Fruit fly (Drosophila melanogaster) whole organism, embryonic: ENCODE data around the gene CG11674.

Experiments
- Abd-B ChIP-seq: fragments of 200-800 bp; sonication (Bioruptor generic); optimal IDR thresholded peaks from 2 replicates; lab custom pipeline; 2018; ENCODE audit warnings: missing biosample characterization, mild to moderate bottlenecking, missing genetic modification characterization, moderate library complexity
- Aef1 ChIP-seq: fragments of 200-800 bp; sonication (Bioruptor generic); IDR thresholded peaks from 3 replicates; pipeline ENCODE4 v1.3.6; 2022; ENCODE audit warnings: missing biosample characterization, missing genetic modification characterization
- Atf3 ChIP-seq: fragments of 200-800 bp; sonication (Bioruptor generic); optimal IDR thresholded peaks from 3 replicates; lab custom pipeline; 2016; ENCODE audit warnings: missing biosample characterization, missing genetic modification characterization
- Bdp1 ChIP-seq: fragments of 200-800 bp; sonication (Bioruptor generic); optimal IDR thresholded peaks from 3 replicates; lab custom pipeline; 2016; ENCODE audit warnings: missing biosample characterization, missing genetic modification characterization
- Bgb ChIP-seq: fragments of 200-800 bp; sonication (Bioruptor generic); IDR thresholded peaks from 2 replicates; pipeline ENCODE4 v1.3.6; 2022; ENCODE audit warnings: missing biosample characterization, missing genetic modification characterization; ENCODE audit not compliant: partially characterized antibody
- Bteb2 ChIP-seq: fragments of 200-800 bp; sonication (Bioruptor generic); optimal IDR thresholded peaks from 2 replicates; lab custom pipeline; 2016; ENCODE audit warnings: missing biosample characterization, missing genetic modification characterization
- CG10274 ChIP-seq: fragments of 200-800 bp; sonication (Bioruptor generic); optimal IDR thresholded peaks from 3 replicates; lab custom pipeline; 2017; ENCODE audit warnings: missing biosample characterization, mild to moderate bottlenecking, missing genetic modification characterization
- CG10543 ChIP-seq: fragments of 200-800 bp; sonication (Bioruptor generic); optimal IDR thresholded peaks from 3 replicates; lab custom pipeline; 2017; ENCODE audit warnings: missing biosample characterization, mild to moderate bottlenecking, missing genetic modification characterization, moderate library complexity
- CG10565 ChIP-seq: fragments of 200-800 bp; sonication (Bioruptor generic); optimal IDR thresholded peaks from 3 replicates; lab custom pipeline; 2016; ENCODE audit warnings: missing biosample characterization, mild to moderate bottlenecking, missing genetic modification characterization
- CG11504 ChIP-seq: fragments of 200-800 bp; sonication (Bioruptor generic); optimal IDR thresholded peaks from 3 replicates; lab custom pipeline; 2019; ENCODE audit warnings: missing biosample characterization, mild to moderate bottlenecking, missing genetic modification characterization, moderate library complexity
- CG15073 ChIP-seq: fragments of 200-800 bp; sonication (Bioruptor generic); optimal IDR thresholded peaks from 2 replicates; lab custom pipeline; 2016; ENCODE audit warnings: missing biosample characterization, missing genetic modification characterization
- CG1529 ChIP-seq: fragments of 200-800 bp; sonication (Bioruptor generic); optimal IDR thresholded peaks from 3 replicates; lab custom pipeline; 2018; ENCODE audit warnings: missing biosample characterization, missing genetic modification characterization
- CG15696 ChIP-seq: fragments of 200-800 bp; sonication (Bioruptor generic); optimal IDR thresholded peaks from 2 replicates; lab custom pipeline; 2019; ENCODE audit warnings: missing biosample characterization, mild to moderate bottlenecking, missing genetic modification characterization, moderate library complexity
- CG16863 ChIP-seq: fragments of 200-800 bp; sonication (Bioruptor generic); optimal IDR thresholded peaks from 3 replicates; lab custom pipeline; 2016; ENCODE audit warnings: missing biosample characterization, missing genetic modification characterization
- CG17612 ChIP-seq: fragments of 200-800 bp; sonication (Bioruptor generic); IDR thresholded peaks from 2 replicates; pipeline ENCODE4 v1.3.6; 2022; ENCODE audit warnings: missing biosample characterization, missing genetic modification characterization
- CG1832 ChIP-seq: fragments of 200-800 bp; sonication (Bioruptor generic); optimal IDR thresholded peaks from 2 replicates; lab custom pipeline; 2017; ENCODE audit warnings: missing biosample characterization, mild to moderate bottlenecking, missing genetic modification characterization, inconsistent platforms
- CG2889 ChIP-seq: fragments of 200-800 bp; sonication (Bioruptor generic); IDR thresholded peaks from 3 replicates; pipeline ENCODE4 v1.3.6; 2022; ENCODE audit warnings: missing biosample characterization, missing genetic modification characterization
- CG31224 ChIP-seq: fragments of 200-800 bp; sonication (Bioruptor generic); IDR thresholded peaks from 2 replicates; pipeline ENCODE4 v1.3.6; 2022; ENCODE audit warnings: missing biosample characterization, missing genetic modification characterization
- CG34376 ChIP-seq: fragments of 200-800 bp; sonication (Bioruptor generic); optimal IDR thresholded peaks from 2 replicates; lab custom pipeline; 2018; ENCODE audit warnings: missing biosample characterization, mild to moderate bottlenecking, missing genetic modification characterization
- CG4730 ChIP-seq: fragments of 200-800 bp; sonication (Bioruptor generic); IDR thresholded peaks from 2 replicates; pipeline ENCODE4 v1.3.6; 2022; ENCODE audit warnings: missing biosample characterization, missing genetic modification characterization
- CG7987 ChIP-seq: fragments of 200-800 bp; sonication (Bioruptor generic); optimal IDR thresholded peaks from 2 replicates; lab custom pipeline; 2018; ENCODE audit warnings: missing biosample characterization, mild to moderate bottlenecking, missing genetic modification characterization, moderate library complexity
- CG9797 ChIP-seq: fragments of 200-800 bp; sonication (Bioruptor generic); optimal IDR thresholded peaks from 3 replicates; lab custom pipeline; 2018; ENCODE audit warnings: missing biosample characterization, mild to moderate bottlenecking, missing genetic modification characterization
- CG9817 ChIP-seq: fragments of 200-800 bp; sonication (Bioruptor generic); optimal IDR thresholded peaks from 2 replicates; lab custom pipeline; 2018; ENCODE audit warnings: missing biosample characterization, mild to moderate bottlenecking, missing genetic modification characterization, moderate library complexity
- Chrac-16 ChIP-seq: fragments of 200-800 bp; sonication (Bioruptor generic); optimal IDR thresholded peaks from 3 replicates; lab custom pipeline; 2016; ENCODE audit warnings: missing biosample characterization, missing genetic modification characterization
- Doc3 ChIP-seq: fragments of 200-800 bp; sonication (Bioruptor generic); IDR thresholded peaks from 3 replicates; pipeline ENCODE4 v1.3.6; 2022; ENCODE audit warnings: missing biosample characterization, missing genetic modification characterization; ENCODE audit not compliant: partially characterized antibody
- Elba2 ChIP-seq: fragments of 200-800 bp; sonication (Bioruptor generic); optimal IDR thresholded peaks from 3 replicates; lab custom pipeline; 2016; ENCODE audit warnings: missing biosample characterization, missing genetic modification characterization
- Fer3 ChIP-seq: fragments of 200-800 bp; sonication (Bioruptor generic); optimal IDR thresholded peaks from 2 replicates; lab custom pipeline; 2018; ENCODE audit warnings: missing biosample characterization, mild to moderate bottlenecking, missing genetic modification characterization, moderate library complexity
- Jarid2 ChIP-seq: fragments of 200-800 bp; sonication (Bioruptor generic); optimal IDR thresholded peaks from 3 replicates; lab custom pipeline; 2017; ENCODE audit warnings: mild to moderate bottlenecking, missing biosample characterization, missing genetic modification reagents, missing genetic modification characterization
- Lim3 ChIP-seq: fragments of 200-800 bp; sonication (Bioruptor generic); IDR thresholded peaks from 2 replicates; pipeline ENCODE4 v1.3.6; 2022; ENCODE audit warnings: missing biosample characterization, missing genetic modification characterization
- NfI ChIP-seq: fragments of 200-800 bp; sonication (Bioruptor generic); optimal IDR thresholded peaks from 3 replicates; lab custom pipeline; 2018; ENCODE audit warnings: missing biosample characterization, mild to moderate bottlenecking, missing genetic modification characterization, moderate library complexity
- Pdp1 ChIP-seq, 2 experiments: fragments of 200-800 bp; sonication (Bioruptor generic); optimal IDR thresholded peaks; 3 replicates each; lab custom pipeline; 2016; ENCODE audit warnings: missing biosample characterization in 2 of 2, missing genetic modification characterization in 2 of 2, mild to moderate bottlenecking in 1 of 2, moderate library complexity in 1 of 2
- Scr ChIP-seq: fragments of 200-800 bp; sonication (Bioruptor generic); IDR thresholded peaks from 2 replicates; pipeline ENCODE4 v1.3.6; 2022; ENCODE audit warnings: missing biosample characterization, missing genetic modification characterization; ENCODE audit not compliant: partially characterized antibody
- Ssrp ChIP-seq: fragments of 200-800 bp; sonication (Bioruptor generic); optimal IDR thresholded peaks from 2 replicates; lab custom pipeline; 2018; ENCODE audit warnings: missing biosample characterization, mild to moderate bottlenecking, missing genetic modification characterization, moderate library complexity
- Xrp1 ChIP-seq: fragments of 200-800 bp; sonication (Bioruptor generic); IDR thresholded peaks from 2 replicates; pipeline ENCODE4 v1.3.6; 2022; ENCODE audit warnings: missing biosample characterization, missing genetic modification characterization
- ac ChIP-seq: fragments of 200-800 bp; sonication (Bioruptor generic); optimal IDR thresholded peaks from 3 replicates; lab custom pipeline; 2017; ENCODE audit warnings: missing biosample characterization, mild to moderate bottlenecking, missing genetic modification characterization
- al ChIP-seq: fragments of 200-800 bp; sonication (Bioruptor generic); IDR thresholded peaks from 2 replicates; pipeline ENCODE4 v1.3.6; 2022; ENCODE audit warnings: missing biosample characterization, missing genetic modification characterization
- ap ChIP-seq: fragments of 200-800 bp; sonication (Bioruptor generic); IDR thresholded peaks from 2 replicates; pipeline ENCODE4 v1.3.6; 2022; ENCODE audit warnings: missing biosample characterization, missing genetic modification characterization
- ara ChIP-seq: fragments of 200-800 bp; sonication (Bioruptor generic); IDR thresholded peaks from 2 replicates; pipeline ENCODE4 v1.3.6; 2022; ENCODE audit warnings: missing biosample characterization, missing genetic modification characterization
- ash1 ChIP-seq: fragments of 200-800 bp; sonication (Bioruptor generic); optimal IDR thresholded peaks from 2 replicates; lab custom pipeline; 2018; ENCODE audit warnings: missing biosample characterization, mild to moderate bottlenecking, missing genetic modification characterization
- chif ChIP-seq, 2 experiments: fragments of 200-800 bp; sonication (Bioruptor generic); optimal IDR thresholded peaks; 3 replicates each; lab custom pipeline; 2016; ENCODE audit warnings: missing biosample characterization in 2 of 2, missing genetic modification characterization in 2 of 2
- disco-r ChIP-seq: fragments of 200-800 bp; sonication (Bioruptor generic); optimal IDR thresholded peaks from 2 replicates; lab custom pipeline; 2016; ENCODE audit warnings: missing biosample characterization, missing genetic modification characterization
- dmrt99B ChIP-seq: fragments of 200-800 bp; sonication (Bioruptor generic); optimal IDR thresholded peaks from 2 replicates; lab custom pipeline; 2018; ENCODE audit warnings: missing biosample characterization, mild to moderate bottlenecking, missing genetic modification characterization, moderate library complexity
- fd3F ChIP-seq: fragments of 200-800 bp; sonication (Bioruptor generic); optimal IDR thresholded peaks from 2 replicates; lab custom pipeline; 2018; ENCODE audit warnings: missing biosample characterization, mild to moderate bottlenecking, missing genetic modification characterization, moderate library complexity
- mam ChIP-seq: fragments of 200-800 bp; sonication (Bioruptor generic); optimal IDR thresholded peaks from 3 replicates; lab custom pipeline; 2016; ENCODE audit warnings: missing biosample characterization, missing genetic modification characterization
- nau ChIP-seq: fragments of 200-800 bp; sonication (Bioruptor generic); optimal IDR thresholded peaks from 3 replicates; lab custom pipeline; 2017; ENCODE audit warnings: missing biosample characterization, mild to moderate bottlenecking, missing genetic modification characterization, missing genetic modification reagents
- pb ChIP-seq: fragments of 200-800 bp; sonication (Bioruptor generic); optimal IDR thresholded peaks from 3 replicates; lab custom pipeline; 2016; ENCODE audit warnings: missing biosample characterization, missing genetic modification characterization
- ranshi ChIP-seq: fragments of 200-800 bp; sonication (Bioruptor generic); IDR thresholded peaks from 2 replicates; pipeline ENCODE4 v1.3.6; 2022; ENCODE audit warnings: missing biosample characterization, missing genetic modification characterization
- tin ChIP-seq: fragments of 200-800 bp; sonication (Bioruptor generic); optimal IDR thresholded peaks from 3 replicates; lab custom pipeline; 2016; ENCODE audit warnings: missing biosample characterization, missing genetic modification characterization
- wek ChIP-seq: fragments of 200-800 bp; sonication (Bioruptor generic); optimal IDR thresholded peaks from 3 replicates; lab custom pipeline; 2018; ENCODE audit warnings: missing biosample characterization, mild to moderate bottlenecking, missing genetic modification characterization, moderate library complexity

The CG11674 gene

dm6 chrX:14247035-14247786 is 21.5 kb upstream of the CG11674 start, which contains the start of gene mud (continued):
- peak in 1 of 2 experiments; percentile 98 for TF ChIP-seq Pdp1 (GFP tag; optimal IDR thresholded peaks at IDR 0.05; lab: Kevin White, UChicago)
- TF ChIP-seq ap (GFP tag; lab: Robert Waterston, UW), result 0 out of 2 replicates have a peak, but pooled peaks have one; percentile 7
- TF ChIP-seq pb (GFP tag; lab: Kevin White, UChicago), result no peak
- no peak for TF ChIP-seq CG7987 (GFP tag; lab: Kevin White, UChicago)
- peak; percentile 44; the same call in 1 of the 2 replicates for TF ChIP-seq Xrp1 (GFP tag; lab: Robert Waterston, UW)
- peak; percentile 45; the same call in 1 of the 3 replicates for TF ChIP-seq Doc3 (GFP tag; lab: Robert Waterston, UW)
- TF ChIP-seq CG11504 (tag; lab: Kevin White, UChicago), result no peak
- TF ChIP-seq wek, result peak; percentile 54
- no peak for TF ChIP-seq CG17612 (GFP tag; lab: Robert Waterston, UW)
- TF ChIP-seq NfI (GFP tag; lab: Kevin White, UChicago), result no peak
- TF ChIP-seq CG9817 (tag; lab: Kevin White, UChicago), result peak; percentile 4
- TF ChIP-seq CG10565 (GFP tag; lab: Kevin White, UChicago), result no peak
- TF ChIP-seq CG2889, result no peak
- TF ChIP-seq Scr, result peak; percentile 71
- no peak for TF ChIP-seq Bdp1 (GFP tag; lab: Kevin White, UChicago)
- no peak for TF ChIP-seq Abd-B (GFP tag; lab: Kevin White, UChicago)
- peak; percentile 10 for TF ChIP-seq Fer3 (tag; lab: Kevin White, UChicago)
- TF ChIP-seq Aef1 (GFP tag; lab: Robert Waterston, UW), result peak; percentile 28; the same call in 1 of the 3 replicates
- no peak for TF ChIP-seq Chrac-16 (GFP tag; lab: Kevin White, UChicago)
- no peak for TF ChIP-seq ash1 (GFP tag; lab: Kevin White, UChicago)
- no peak for TF ChIP-seq CG34376 (GFP tag; lab: Kevin White, UChicago)
- no peak for TF ChIP-seq disco-r (GFP tag; lab: Kevin White, UChicago)
- peak; percentile 6 for TF ChIP-seq tin (GFP tag; lab: Kevin White, UChicago)
- peak; percentile 84 for TF ChIP-seq Bgb (GFP tag; lab: Robert Waterston, UW)
- TF ChIP-seq CG10274 (GFP tag; lab: Kevin White, UChicago), result no peak
- TF ChIP-seq ara (GFP tag; lab: Robert Waterston, UW), result no peak
- no peak for TF ChIP-seq Lim3 (GFP tag; lab: Robert Waterston, UW)
- TF ChIP-seq CG16863 (GFP tag; lab: Kevin White, UChicago), result no peak
- TF ChIP-seq CG9797 (GFP tag; lab: Kevin White, UChicago), result peak; percentile 30
- TF ChIP-seq nau (GFP tag; lab: Kevin White, UChicago), result no peak
- TF ChIP-seq Elba2, result no peak
- TF ChIP-seq CG15073 (GFP tag; lab: Kevin White, UChicago), result no peak
- TF ChIP-seq Ssrp (tag; lab: Kevin White, UChicago), result peak; percentile 16
- no peak for TF ChIP-seq CG31224 (GFP tag; lab: Robert Waterston, UW)
- TF ChIP-seq mam, result peak; percentile 23
- no peak for TF ChIP-seq Jarid2 (GFP tag; lab: Kevin White, UChicago)
- TF ChIP-seq Atf3 (GFP tag; lab: Kevin White, UChicago), result no peak
- no peak for TF ChIP-seq CG1529
- TF ChIP-seq CG15696, result peak; percentile 14
- peak; percentile 7; the same call in 1 of the 2 replicates for TF ChIP-seq ranshi (GFP tag; lab: Robert Waterston, UW)
- no peak for TF ChIP-seq ac (GFP tag; lab: Kevin White, UChicago)
- no peak for TF ChIP-seq CG10543 (GFP tag; lab: Kevin White, UChicago)
- no peak for TF ChIP-seq dmrt99B (tag; lab: Kevin White, UChicago)
- TF ChIP-seq CG4730 (GFP tag; lab: Robert Waterston, UW), result no peak
- no peak for TF ChIP-seq fd3F (GFP tag; lab: Kevin White, UChicago)
- TF ChIP-seq chif (GFP tag; optimal IDR thresholded peaks at IDR 0.05; lab: Kevin White, UChicago), result no peak
- TF ChIP-seq Bteb2 (GFP tag; lab: Kevin White, UChicago), result no peak
- TF ChIP-seq CG1832, result no peak
- TF ChIP-seq al (GFP tag; lab: Robert Waterston, UW), result no peak
